Worm (Caenorhabditis elegans): ENCODE data around the gene srj-1.
A peak's percentile ranks its signal among the peaks of the same experiment; 100 is the strongest.

Gene srj-1

ce11 chrIV:11952612-11953299 lies 12.5 kb downstream of the srj-1 start, which contains the start of gene gdh-1:
gdh-1 (plus strand) TSS chrIV:11953249.
- peak in 1 of 2 experiments; percentile 5 for TF ChIP-seq mdl-1 (tag; optimal IDR thresholded peaks at IDR 0.05)
- peak; percentile 50 for TF ChIP-seq fos-1 (tag; optimal IDR thresholded peaks at IDR 0.05)
- TF ChIP-seq C34F6.9 (tag; optimal IDR thresholded peaks at IDR 0.05) = peak; percentile 52
- peak; percentile 33 for TF ChIP-seq gmeb-1 (tag; optimal IDR thresholded peaks at IDR 0.05)
- TF ChIP-seq Y55F3AM.14 (GFP tag; optimal IDR thresholded peaks at IDR 0.05) = no peak
- peak; percentile 47 for TF ChIP-seq sma-9 (GFP tag; optimal IDR thresholded peaks at IDR 0.05)
- no peak for TF ChIP-seq sma-9 (tag; optimal IDR thresholded peaks at IDR 0.05)
- peak; percentile 75 for TF ChIP-seq nhr-129 (tag; optimal IDR thresholded peaks at IDR 0.05)
- peak; percentile 16 for TF ChIP-seq lsy-2 (tag; optimal IDR thresholded peaks at IDR 0.05)
- peak; percentile 35 for TF ChIP-seq unc-55 (GFP tag; optimal IDR thresholded peaks at IDR 0.05)
- TF ChIP-seq sma-3 (GFP tag; optimal IDR thresholded peaks at IDR 0.05) = peak; percentile 24
- peak; percentile 56 for TF ChIP-seq ama-1 (optimal IDR thresholded peaks at IDR 0.05)
- TF ChIP-seq blmp-1 (tag; optimal IDR thresholded peaks at IDR 0.05; ENCODE audit: insufficient read depth) = peak; percentile 44
- peak; percentile 59 for TF ChIP-seq crh-2 (tag; optimal IDR thresholded peaks at IDR 0.05)
- no peak for TF ChIP-seq peb-1 (tag; optimal IDR thresholded peaks at IDR 0.05)
- peak; percentile 73 for TF ChIP-seq nhr-25 (tag; optimal IDR thresholded peaks at IDR 0.05)
- no peak for TF ChIP-seq ceh-82 (tag; optimal IDR thresholded peaks at IDR 0.05)
- peak; percentile 59 for TF ChIP-seq lin-13 (GFP tag; optimal IDR thresholded peaks at IDR 0.05)
- TF ChIP-seq unc-39 (tag; optimal IDR thresholded peaks at IDR 0.05) = no peak
- TF ChIP-seq F13H6.1 (tag; optimal IDR thresholded peaks at IDR 0.05) = peak; percentile 48

DNA sequence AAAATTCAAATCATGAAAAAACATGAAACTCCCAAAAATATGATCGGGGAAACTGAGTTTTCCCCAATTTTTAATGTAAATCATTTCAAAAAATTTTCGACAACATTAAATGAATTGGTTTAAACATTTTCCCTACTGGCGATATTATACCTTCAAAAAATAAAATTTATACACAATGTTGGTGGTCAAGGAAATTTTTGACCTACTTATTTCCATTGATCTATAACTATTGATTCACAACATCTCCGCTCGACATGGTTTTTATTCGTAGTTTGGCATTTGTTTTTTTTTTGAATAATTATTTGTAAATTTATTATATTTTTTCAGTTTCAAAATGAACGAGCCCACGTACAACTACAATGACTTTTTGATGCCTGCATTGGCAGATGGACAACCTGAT lies 15.0 kb downstream of the srj-1 start, which contains the start of gene tbx-36:
Gene tbx-36, plus strand, starts transcription at position 301 of the 400 bp plus-strand sequence.
- TF ChIP-seq elt-1 (tag; optimal IDR thresholded peaks at IDR 0.05) (no peak), dmd-4 (tag; optimal IDR thresholded peaks at IDR 0.05) (no peak), nhr-25 (tag; optimal IDR thresholded peaks at IDR 0.05) (no peak), mbf-1 (tag; optimal IDR thresholded peaks at IDR 0.05) (no peak), nhr-129 (tag; optimal IDR thresholded peaks at IDR 0.05) (no peak), C34F6.9 (tag; optimal IDR thresholded peaks at IDR 0.05) (no peak), ama-1 (optimal IDR thresholded peaks at IDR 0.05) (no peak), lsy-2 (tag; optimal IDR thresholded peaks at IDR 0.05) (no peak), nhr-21 (tag; optimal IDR thresholded peaks at IDR 0.05) (no peak), elt-3 (tag; optimal IDR thresholded peaks at IDR 0.05) (no peak), ceh-16 (tag; optimal IDR thresholded peaks at IDR 0.05) (no peak), zag-1 (tag; optimal IDR thresholded peaks at IDR 0.05) (no peak)

- TF ChIP-seq unc-62 (GFP tag; optimal IDR thresholded peaks at IDR 0.05) (no peak), mbf-1 (tag; optimal IDR thresholded peaks at IDR 0.05) (no peak), alr-1 (tag; optimal IDR thresholded peaks at IDR 0.05) (no peak), R02D3.7 (tag; optimal IDR thresholded peaks at IDR 0.05) (no peak)
Observed at ce11 chrIV:11949717-11950116, 15.5 kb downstream of the srj-1 start, which contains the start of gene hdl-1. hdl-1 (minus strand) TSS chrIV:11949817.

ce11 chrIV:11945621-11946020 lies 19.6 kb downstream of the srj-1 start, which contains the start of gene ZK829.3:
ZK829.3 (minus strand) TSS chrIV:11945721.
- TF ChIP-seq ceh-82 (tag; optimal IDR thresholded peaks at IDR 0.05) = no peak
- no peak for TF ChIP-seq nhr-25 (tag; optimal IDR thresholded peaks at IDR 0.05)
- no peak for TF ChIP-seq zag-1 (tag; optimal IDR thresholded peaks at IDR 0.05)
- TF ChIP-seq aly-2 (tag; optimal IDR thresholded peaks at IDR 0.05) = no peak
- no peak for TF ChIP-seq nhr-129 (tag; optimal IDR thresholded peaks at IDR 0.05)
- TF ChIP-seq unc-62 (GFP tag; optimal IDR thresholded peaks at IDR 0.05) = no peak
- TF ChIP-seq ZK546.5 (tag; optimal IDR thresholded peaks at IDR 0.05) = no peak
- TF ChIP-seq nhr-23 (tag; optimal IDR thresholded peaks at IDR 0.05) = no peak
- TF ChIP-seq sma-9 (GFP tag; optimal IDR thresholded peaks at IDR 0.05) = no peak
- no peak for TF ChIP-seq sma-9 (tag; optimal IDR thresholded peaks at IDR 0.05)
- TF ChIP-seq skn-1 (tag; optimal IDR thresholded peaks at IDR 0.05) = no peak
- TF ChIP-seq nhr-237 (tag; optimal IDR thresholded peaks at IDR 0.05) = no peak
- no peak for TF ChIP-seq nhr-12 (tag; optimal IDR thresholded peaks at IDR 0.05)
- TF ChIP-seq lsy-2 (tag; optimal IDR thresholded peaks at IDR 0.05) = no peak
- no peak for TF ChIP-seq lin-11 (tag; optimal IDR thresholded peaks at IDR 0.05)

All from whole organism, L2 larva.